Worm (Caenorhabditis elegans) whole organism, midembryonic: ENCODE data around the gene C39B10.4.

ENCODE experiments used
- T22C8.4 ChIP-seq: fragments of 200-800 bp; sonication (Bioruptor generic); IDR thresholded peaks from 2 replicates; pipeline ENCODE4 v1.3.6; 2022; ENCODE audit warnings: missing genetic modification characterization, missing compliant biosample characterization
- cog-1 ChIP-seq: sonication (generic microtip); optimal IDR thresholded peaks from 2 replicates; lab custom pipeline; 2016; ENCODE audit warnings: missing genetic modification characterization, missing compliant biosample characterization
- flt-1 ChIP-seq: fragments of 200-800 bp; sonication (Bioruptor generic); IDR thresholded peaks from 2 replicates; pipeline ENCODE4 v1.3.6; 2022; ENCODE audit warnings: missing genetic modification characterization, missing compliant biosample characterization
- med-1 ChIP-seq: sonication (generic microtip); optimal IDR thresholded peaks from 2 replicates; lab custom pipeline; 2017; ENCODE audit warnings: missing genetic modification characterization, mild to moderate bottlenecking, missing compliant biosample characterization, antibody characterized with exemption, missing genetic modification reagents; ENCODE audit not compliant: insufficient read depth
- ref-1 ChIP-seq: fragments of 200-800 bp; sonication (Bioruptor generic); conservative IDR thresholded peaks from 2 replicates; pipeline ENCODE4 v1.3.6; 2022; ENCODE audit warnings: missing genetic modification reagents, missing genetic modification characterization, missing compliant biosample characterization
- tab-1 ChIP-seq: fragments of 200-800 bp; sonication (Bioruptor generic); IDR thresholded peaks from 2 replicates; pipeline ENCODE4 v1.3.6; 2022; ENCODE audit warnings: missing genetic modification characterization, missing compliant biosample characterization
- ztf-23 ChIP-seq: fragments of 200-800 bp; sonication (Bioruptor generic); IDR thresholded peaks from 2 replicates; pipeline ENCODE4 v1.3.6; 2022; ENCODE audit warnings: missing genetic modification reagents, missing genetic modification characterization, missing compliant biosample characterization
- ztf-29 ChIP-seq: fragments of 200-800 bp; sonication (Bioruptor generic); IDR thresholded peaks from 2 replicates; pipeline ENCODE4 v1.3.6; 2022; ENCODE audit warnings: missing genetic modification reagents, missing genetic modification characterization, missing compliant biosample characterization

- TF ChIP-seq cog-1 (tag; lab: Kevin White, UChicago) (no peak), ztf-23 (GFP tag; lab: Robert Waterston, UW) (no peak), ztf-29 (GFP tag; lab: Robert Waterston, UW) (no peak), flt-1 (GFP tag; lab: Robert Waterston, UW) (no peak), T22C8.4 (GFP tag; lab: Robert Waterston, UW) (no peak), tab-1 (GFP tag; lab: Robert Waterston, UW) (no peak), ref-1 (GFP tag; lab: Robert Waterston, UW) (no peak), med-1 (GFP tag; lab: Kevin White, UChicago) (no peak)
Observed at ce11 chrX:10444705-10445104, at the start of gene C39B10.4.
